Worm (Caenorhabditis elegans) whole organism, L1 larva: Measurements from ENCODE around the gene F16G10.11.

Source experiments
- C16A3.4 ChIP-seq: fragments of 150-350 bp; optimal IDR thresholded peaks from 2 replicates; lab custom pipeline; 2014; ENCODE audit warnings: missing biosample characterization, missing genetic modification characterization
- F16B12.6 ChIP-seq: fragments of 150-350 bp; optimal IDR thresholded peaks from 2 replicates; lab custom pipeline; 2014; ENCODE audit warnings: missing biosample characterization, missing genetic modification characterization
- alr-1 ChIP-seq: fragments of 200-800 bp; sonication (Bioruptor generic); optimal IDR thresholded peaks from 2 replicates; lab custom pipeline; 2018; ENCODE audit warnings: borderline replicate concordance, mild to moderate bottlenecking, missing genetic modification characterization, missing compliant biosample characterization
- ceh-63 ChIP-seq: fragments of 200-800 bp; sonication (Bioruptor generic); optimal IDR thresholded peaks from 2 replicates; lab custom pipeline; 2018; ENCODE audit warnings: mild to moderate bottlenecking, missing genetic modification characterization, missing compliant biosample characterization
- ceh-8 ChIP-seq: fragments of 200-800 bp; sonication (Bioruptor generic); optimal IDR thresholded peaks from 2 replicates; lab custom pipeline; 2018; ENCODE audit warnings: mild to moderate bottlenecking, missing genetic modification characterization, moderate library complexity, missing compliant biosample characterization
- ceh-88 ChIP-seq: fragments of 200-800 bp; sonication (Bioruptor generic); IDR thresholded peaks from 2 replicates; pipeline ENCODE4 v1.3.6; 2022; ENCODE audit warnings: missing genetic modification characterization, missing compliant biosample characterization
- ceh-90 ChIP-seq: sonication (generic microtip); optimal IDR thresholded peaks from 2 replicates; lab custom pipeline; 2016; ENCODE audit warnings: missing genetic modification characterization, missing compliant biosample characterization
- efl-1 ChIP-seq, 4 experiments: fragments of 150-350 bp; optimal IDR thresholded peaks in 3 of 4; peaks in 1 of 4; 1 replicate in 1 of 4; 2 replicates in 3 of 4; lab custom pipeline; 2014; ENCODE audit warnings: missing biosample characterization in 2 of 4, missing genetic modification characterization in 2 of 4, missing genetic modification reagents in 2 of 4
- efl-3 ChIP-seq: fragments of 200-800 bp; sonication (Bioruptor generic); optimal IDR thresholded peaks from 2 replicates; lab custom pipeline; 2018; ENCODE audit warnings: mild to moderate bottlenecking, missing genetic modification characterization, missing compliant biosample characterization
- elt-2 ChIP-seq: sonication (generic microtip); optimal IDR thresholded peaks from 2 replicates; lab custom pipeline; 2016; ENCODE audit warnings: missing genetic modification characterization, mild to moderate bottlenecking, inconsistent platforms, missing compliant biosample characterization, missing genetic modification reagents
- ets-5 ChIP-seq: fragments of 200-800 bp; sonication (Bioruptor generic); IDR thresholded peaks from 2 replicates; pipeline ENCODE4 v1.3.6; 2022; ENCODE audit warnings: missing genetic modification characterization, missing compliant biosample characterization
- fkh-10 ChIP-seq: sonication (generic microtip); optimal IDR thresholded peaks from 2 replicates; lab custom pipeline; 2017; ENCODE audit warnings: missing biosample characterization, missing genetic modification reagents, missing genetic modification characterization
- fos-1 ChIP-seq: fragments of 150-350 bp; optimal IDR thresholded peaks from 2 replicates; lab custom pipeline; 2014; ENCODE audit warnings: missing biosample characterization, missing genetic modification characterization
- hlh-17 ChIP-seq: fragments of 200-800 bp; sonication (Bioruptor generic); optimal IDR thresholded peaks from 2 replicates; lab custom pipeline; 2018; ENCODE audit warnings: missing genetic modification characterization, mild to moderate bottlenecking, missing compliant biosample characterization, moderate library complexity, borderline replicate concordance
- hlh-4 ChIP-seq: sonication (generic microtip); optimal IDR thresholded peaks from 2 replicates; lab custom pipeline; 2016; ENCODE audit warnings: mild to moderate bottlenecking, missing genetic modification characterization, missing compliant biosample characterization
- hpl-2 ChIP-seq: fragments of 150-350 bp; optimal IDR thresholded peaks from 2 replicates; lab custom pipeline; 2014; ENCODE audit warnings: missing biosample characterization, missing genetic modification reagents, missing genetic modification characterization
- isw-1 ChIP-seq: fragments of 200-800 bp; sonication (Bioruptor generic); IDR thresholded peaks from 2 replicates; pipeline ENCODE4 v1.3.6; 2022; ENCODE audit warnings: missing genetic modification characterization, missing compliant biosample characterization
- lin-15B ChIP-seq: fragments of 150-350 bp; sonication (generic microtip); optimal IDR thresholded peaks from 3 replicates; lab custom pipeline; 2014; ENCODE audit warnings: missing biosample characterization, missing genetic modification characterization
- lin-35 ChIP-seq, 2 experiments: fragments of 150-350 bp; optimal IDR thresholded peaks; 2 replicates each; lab custom pipeline; 2014; ENCODE audit warnings: missing biosample characterization in 2 of 2, missing genetic modification characterization in 2 of 2, missing genetic modification reagents in 2 of 2
- lin-39 ChIP-seq: fragments of 150-350 bp; optimal IDR thresholded peaks from 2 replicates; lab custom pipeline; 2014; ENCODE audit warnings: missing biosample characterization, missing genetic modification reagents, missing genetic modification characterization
- lsy-2 ChIP-seq, 2 experiments: fragments of 150-350 bp; optimal IDR thresholded peaks; 2 replicates each; lab custom pipeline; 2014; ENCODE audit warnings: missing biosample characterization in 2 of 2, missing genetic modification characterization in 2 of 2
- mef-2 ChIP-seq: fragments of 150-350 bp; optimal IDR thresholded peaks from 2 replicates; lab custom pipeline; 2014; ENCODE audit warnings: missing biosample characterization, missing genetic modification characterization
- nhr-11 ChIP-seq: fragments of 150-350 bp; optimal IDR thresholded peaks from 2 replicates; lab custom pipeline; 2014; ENCODE audit warnings: missing biosample characterization, missing genetic modification characterization
- nhr-12 ChIP-seq: sonication (generic microtip); optimal IDR thresholded peaks from 2 replicates; lab custom pipeline; 2017; ENCODE audit warnings: missing biosample characterization, missing genetic modification characterization
- nhr-19 ChIP-seq: fragments of 200-800 bp; sonication (Bioruptor generic); conservative IDR thresholded peaks from 2 replicates; pipeline ENCODE4 v1.3.6; 2022; ENCODE audit warnings: missing genetic modification characterization, missing compliant biosample characterization
- nhr-28 ChIP-seq: fragments of 150-350 bp; optimal IDR thresholded peaks from 2 replicates; lab custom pipeline; 2014; ENCODE audit warnings: missing biosample characterization, missing genetic modification characterization
- nhr-71 ChIP-seq: sonication (generic microtip); optimal IDR thresholded peaks from 2 replicates; lab custom pipeline; 2016; ENCODE audit warnings: mild to moderate bottlenecking, missing genetic modification characterization, moderate library complexity, missing compliant biosample characterization
- nhr-76 ChIP-seq: sonication (generic microtip); optimal IDR thresholded peaks from 2 replicates; lab custom pipeline; 2017; ENCODE audit warnings: missing biosample characterization, missing genetic modification characterization
- nhr-77 ChIP-seq: fragments of 150-350 bp; optimal IDR thresholded peaks from 2 replicates; lab custom pipeline; 2014; ENCODE audit warnings: missing biosample characterization, missing genetic modification characterization
- nhr-84 ChIP-seq: sonication (generic microtip); optimal IDR thresholded peaks from 2 replicates; lab custom pipeline; 2017; ENCODE audit warnings: missing biosample characterization, missing genetic modification characterization
- pag-3 ChIP-seq: sonication (generic microtip); optimal IDR thresholded peaks from 2 replicates; lab custom pipeline; 2017; ENCODE audit warnings: missing genetic modification characterization, mild to moderate bottlenecking, missing compliant biosample characterization, antibody characterized with exemption, borderline replicate concordance; ENCODE audit not compliant: insufficient read depth
- skn-1 ChIP-seq: fragments of 150-350 bp; optimal IDR thresholded peaks from 2 replicates; lab custom pipeline; 2014; ENCODE audit warnings: missing biosample characterization, missing genetic modification characterization
- snpc-4 ChIP-seq: fragments of 150-350 bp; optimal IDR thresholded peaks from 2 replicates; lab custom pipeline; 2014; ENCODE audit warnings: missing biosample characterization, missing genetic modification characterization
- sox-4 ChIP-seq: sonication (generic microtip); optimal IDR thresholded peaks from 2 replicates; lab custom pipeline; 2016; ENCODE audit warnings: missing genetic modification characterization, missing compliant biosample characterization
- sptf-1 ChIP-seq: fragments of 150-350 bp; optimal IDR thresholded peaks from 2 replicates; lab custom pipeline; 2014; ENCODE audit warnings: missing biosample characterization, missing genetic modification characterization
- sup-37 ChIP-seq: fragments of 200-800 bp; sonication (Bioruptor generic); optimal IDR thresholded peaks from 2 replicates; lab custom pipeline; 2018; ENCODE audit warnings: mild to moderate bottlenecking, missing genetic modification characterization, missing compliant biosample characterization
- swsn-7 ChIP-seq: sonication (generic microtip); optimal IDR thresholded peaks from 2 replicates; lab custom pipeline; 2016; ENCODE audit warnings: missing genetic modification characterization, missing compliant biosample characterization
- tbx-2 ChIP-seq: sonication (generic microtip); optimal IDR thresholded peaks from 2 replicates; lab custom pipeline; 2016; ENCODE audit warnings: missing genetic modification characterization, missing compliant biosample characterization
- unc-130 ChIP-seq: fragments of 150-350 bp; optimal IDR thresholded peaks from 2 replicates; lab custom pipeline; 2017; ENCODE audit warnings: missing biosample characterization, missing genetic modification characterization, inconsistent platforms
- unc-30 ChIP-seq: sonication (generic microtip); optimal IDR thresholded peaks from 2 replicates; lab custom pipeline; 2017; ENCODE audit warnings: missing biosample characterization, missing genetic modification characterization
- unc-62 ChIP-seq: fragments of 150-350 bp; optimal IDR thresholded peaks from 2 replicates; lab custom pipeline; 2014; ENCODE audit warnings: missing biosample characterization, missing genetic modification reagents, missing genetic modification characterization
- unc-86 ChIP-seq: sonication (generic microtip); optimal IDR thresholded peaks from 2 replicates; lab custom pipeline; 2016; ENCODE audit warnings: missing genetic modification characterization, missing compliant biosample characterization
- unc-98 ChIP-seq: fragments of 200-800 bp; sonication (Bioruptor generic); IDR thresholded peaks from 2 replicates; pipeline ENCODE4 v1.3.6; 2022; ENCODE audit warnings: missing genetic modification characterization, missing compliant biosample characterization
- vab-15 ChIP-seq: sonication (generic microtip); optimal IDR thresholded peaks from 2 replicates; lab custom pipeline; 2017; ENCODE audit warnings: missing genotype, mild to moderate bottlenecking, missing genetic modification characterization, missing compliant biosample characterization
- xbp-1 ChIP-seq: sonication (generic microtip); optimal IDR thresholded peaks from 2 replicates; lab custom pipeline; 2016; ENCODE audit warnings: missing genetic modification characterization, missing compliant biosample characterization
- zip-4 ChIP-seq: fragments of 200-800 bp; sonication (Bioruptor generic); optimal IDR thresholded peaks from 2 replicates; lab custom pipeline; 2018; ENCODE audit warnings: mild to moderate bottlenecking, missing genetic modification characterization, moderate library complexity, missing compliant biosample characterization
- ztf-11 ChIP-seq, 2 experiments: sonication (generic microtip); optimal IDR thresholded peaks; 2 replicates each; lab custom pipeline; 2016 to 2017; ENCODE audit warnings: missing genetic modification characterization in 2 of 2, missing biosample characterization in 1 of 2, missing compliant biosample characterization in 1 of 2

F16G10.11 gene

ce11 chrII:2378465-2379009 is 15.2 kb downstream of the F16G10.11 start (continued):
- TF ChIP-seq nhr-77 (tag; lab: Kevin White, UChicago) (no peak), lin-35 (GFP tag; optimal IDR thresholded peaks at IDR 0.05; lab: Kevin White, UChicago) (peak in 1 of 2 experiments; percentile 60), unc-86 (no peak), ceh-90 (tag; lab: Kevin White, UChicago) (no peak), mef-2 (tag; lab: Kevin White, UChicago) (no peak), unc-130 (tag; lab: Kevin White, UChicago) (no peak), ztf-11 (tag; optimal IDR thresholded peaks at IDR 0.05; lab: Kevin White, UChicago) (no peak), pag-3 (tag; lab: Kevin White, UChicago) (no peak), sox-4 (tag; lab: Kevin White, UChicago) (no peak), alr-1 (tag; lab: Kevin White, UChicago) (no peak), unc-62 (GFP tag; lab: Kevin White, UChicago) (no peak), nhr-71 (tag; lab: Kevin White, UChicago) (peak; percentile 65), nhr-19 (GFP tag; lab: Robert Waterston, UW) (peak; percentile 19; the same call in 1 of the 2 replicates), lsy-2 (tag; optimal IDR thresholded peaks at IDR 0.05; lab: Kevin White, UChicago) (peak; percentile 46 to 85), tbx-2 (tag; lab: Kevin White, UChicago) (peak; percentile 19), nhr-11 (tag; lab: Kevin White, UChicago) (no peak), snpc-4 (no peak), unc-30 (tag; lab: Kevin White, UChicago) (no peak), sptf-1 (tag; lab: Kevin White, UChicago) (no peak), skn-1 (tag; lab: Kevin White, UChicago) (no peak), zip-4 (GFP tag; lab: Kevin White, UChicago) (no peak), nhr-12 (no peak), ceh-88 (no peak), isw-1 (no peak), ceh-8 (GFP tag; lab: Kevin White, UChicago) (no peak), efl-3 (GFP tag; lab: Kevin White, UChicago) (no peak), fos-1 (tag; lab: Kevin White, UChicago) (no peak), nhr-76 (no peak), lin-39 (tag; lab: Kevin White, UChicago) (no peak), swsn-7 (tag; lab: Kevin White, UChicago) (no peak), hpl-2 (peak; percentile 34), ets-5 (GFP tag; lab: Robert Waterston, UW) (no peak), efl-1 (optimal IDR thresholded peaks at IDR 0.05; lab: Kevin White, UChicago) (no peak), efl-1 (GFP tag; optimal IDR thresholded peaks at IDR 0.05 in 1 of 2; lab: Kevin White, UChicago) (peak in 1 of 2 experiments; percentile 80), C16A3.4 (no peak), hlh-17 (GFP tag; lab: Kevin White, UChicago) (no peak), nhr-84 (tag; lab: Kevin White, UChicago) (no peak), vab-15 (tag; lab: Kevin White, UChicago) (no peak), nhr-28 (no peak), unc-98 (no peak), lin-15B (tag; lab: Kevin White, UChicago) (no peak), elt-2 (tag; lab: Kevin White, UChicago) (peak; percentile 100), F16B12.6 (tag; lab: Kevin White, UChicago) (no peak)

ce11 chrII:2377751-2378150 is 16.0 kb downstream of the F16G10.11 start, which contains the start of gene F16G10.6:
Gene F16G10.6 (minus strand): TSS chrII:2377851.
- TF ChIP-seq ceh-63 (GFP tag; lab: Kevin White, UChicago) (no peak), sup-37 (GFP tag; lab: Kevin White, UChicago) (no peak), fkh-10 (GFP tag; lab: Kevin White, UChicago) (no peak), efl-1 (optimal IDR thresholded peaks at IDR 0.05; lab: Kevin White, UChicago) (no peak), efl-1 (GFP tag; optimal IDR thresholded peaks at IDR 0.05 in 1 of 2; lab: Kevin White, UChicago) (no peak), hlh-4 (tag; lab: Kevin White, UChicago) (no peak), ztf-11 (tag; optimal IDR thresholded peaks at IDR 0.05; lab: Kevin White, UChicago) (no peak), xbp-1 (no peak), lin-35 (GFP tag; optimal IDR thresholded peaks at IDR 0.05; lab: Kevin White, UChicago) (no peak)
